Worm (Caenorhabditis elegans): ENCODE measurements around the gene srt-33.
"Not testable (repeated sequence)": the region's sequence is repeated elsewhere in the genome, so short reads cannot be mapped to it uniquely, and the experiment has no call there.

srt-33 gene

ce11 chrV:14317204-14317603 is 37.5 kb upstream of the srt-33 start:
- TF ChIP-seq flt-1 (GFP tag; IDR thresholded peaks at IDR 0.05) (no peak), ztf-23 (GFP tag; IDR thresholded peaks at IDR 0.05) (no peak), T22C8.4 (GFP tag; IDR thresholded peaks at IDR 0.05) (no peak), ref-1 (GFP tag; conservative IDR thresholded peaks at IDR 0.05) (no peak), klf-2 (GFP tag; conservative IDR thresholded peaks at IDR 0.05) (no peak), tab-1 (GFP tag; IDR thresholded peaks at IDR 0.05) (no peak), ztf-29 (GFP tag; IDR thresholded peaks at IDR 0.05) (no peak), cog-1 (tag; optimal IDR thresholded peaks at IDR 0.05) (no peak), med-1 (GFP tag; optimal IDR thresholded peaks at IDR 0.05; ENCODE audit: insufficient read depth) (no peak)

- TF ChIP-seq ztf-23 (GFP tag; IDR thresholded peaks at IDR 0.05): no peak
- TF ChIP-seq tab-1 (GFP tag; IDR thresholded peaks at IDR 0.05): no peak
These were observed 36.8 kb upstream of the srt-33 start, which contains the start of gene F47B8.2 for ce11 chrV:14316525-14316924. Gene F47B8.2, minus strand, starts transcription at chrV:14316625.

ce11 chrV:14314236-14314635 is 34.6 kb upstream of the srt-33 start, which contains the start of gene F47B8.1:
Gene F47B8.1, minus strand, starts transcription at chrV:14314336.
- TF ChIP-seq klf-2 (GFP tag; conservative IDR thresholded peaks at IDR 0.05): no peak
- no peak for TF ChIP-seq ref-1 (GFP tag; conservative IDR thresholded peaks at IDR 0.05)
- no peak for TF ChIP-seq cog-1 (tag; optimal IDR thresholded peaks at IDR 0.05)
- TF ChIP-seq ztf-29 (GFP tag; IDR thresholded peaks at IDR 0.05): no peak
- no peak for TF ChIP-seq tab-1 (GFP tag; IDR thresholded peaks at IDR 0.05)
- no peak for TF ChIP-seq T22C8.4 (GFP tag; IDR thresholded peaks at IDR 0.05)
- TF ChIP-seq flt-1 (GFP tag; IDR thresholded peaks at IDR 0.05): no peak
- no peak for TF ChIP-seq med-1 (GFP tag; optimal IDR thresholded peaks at IDR 0.05; ENCODE audit: insufficient read depth)
- no peak for TF ChIP-seq ztf-23 (GFP tag; IDR thresholded peaks at IDR 0.05)

- TF ChIP-seq T22C8.4 (GFP tag; IDR thresholded peaks at IDR 0.05) (no peak), ztf-23 (GFP tag; IDR thresholded peaks at IDR 0.05) (no peak), cog-1 (tag; optimal IDR thresholded peaks at IDR 0.05) (no peak), med-1 (GFP tag; optimal IDR thresholded peaks at IDR 0.05; ENCODE audit: insufficient read depth) (no peak), flt-1 (GFP tag; IDR thresholded peaks at IDR 0.05) (no peak), tab-1 (GFP tag; IDR thresholded peaks at IDR 0.05) (no peak), klf-2 (GFP tag; conservative IDR thresholded peaks at IDR 0.05) (no peak), ref-1 (GFP tag; conservative IDR thresholded peaks at IDR 0.05) (no peak), ztf-29 (GFP tag; IDR thresholded peaks at IDR 0.05) (no peak)
These were observed 33.0 kb upstream of the srt-33 start, which contains the start of gene F14D7.8 for ce11 chrV:14312695-14313094. Gene F14D7.8, minus strand, starts transcription at chrV:14312795.

ce11 chrV:14311115-14311514 is 31.4 kb upstream of the srt-33 start, which contains the start of gene ddn-3:
Gene ddn-3, minus strand, starts transcription at chrV:14311215.
- no peak for TF ChIP-seq tab-1 (GFP tag; IDR thresholded peaks at IDR 0.05)
- no peak for TF ChIP-seq ztf-23 (GFP tag; IDR thresholded peaks at IDR 0.05)
- no peak for TF ChIP-seq flt-1 (GFP tag; IDR thresholded peaks at IDR 0.05)
- no peak for TF ChIP-seq med-1 (GFP tag; optimal IDR thresholded peaks at IDR 0.05; ENCODE audit: insufficient read depth)
- no peak for TF ChIP-seq klf-2 (GFP tag; conservative IDR thresholded peaks at IDR 0.05)
- TF ChIP-seq ref-1 (GFP tag; conservative IDR thresholded peaks at IDR 0.05): no peak

- not testable (repeated sequence) for TF ChIP-seq ztf-29 (GFP tag; IDR thresholded peaks at IDR 0.05); med-1 (GFP tag; optimal IDR thresholded peaks at IDR 0.05; ENCODE audit: insufficient read depth); klf-2 (GFP tag; conservative IDR thresholded peaks at IDR 0.05)
These were observed 30.0 kb upstream of the srt-33 start, which contains the start of gene F14D7.14 for ce11 chrV:14309632-14310031. Gene F14D7.14, plus strand, starts transcription at chrV:14309932.

- TF ChIP-seq flt-1 (GFP tag; IDR thresholded peaks at IDR 0.05); med-1 (GFP tag; optimal IDR thresholded peaks at IDR 0.05; ENCODE audit: insufficient read depth); T22C8.4 (GFP tag; IDR thresholded peaks at IDR 0.05): not testable (repeated sequence)
These were observed 28.5 kb upstream of the srt-33 start, which contains the start of gene spig-5 for ce11 chrV:14308164-14308563. Gene spig-5, plus strand, starts transcription at chrV:14308464.

ce11 chrV:14306771-14307170 is 27.1 kb upstream of the srt-33 start, which contains the start of gene spig-4:
Gene spig-4, minus strand, starts transcription at chrV:14306871.
- TF ChIP-seq med-1 (GFP tag; optimal IDR thresholded peaks at IDR 0.05; ENCODE audit: insufficient read depth); ztf-29 (GFP tag; IDR thresholded peaks at IDR 0.05); T22C8.4 (GFP tag; IDR thresholded peaks at IDR 0.05): not testable (repeated sequence)

ce11 chrV:14301076-14301475 is 21.4 kb upstream of the srt-33 start, which contains the start of gene F14D7.6:
Gene F14D7.6, plus strand, starts transcription at chrV:14301413.
- no peak for TF ChIP-seq klf-2 (GFP tag; conservative IDR thresholded peaks at IDR 0.05)
- TF ChIP-seq ztf-29 (GFP tag; IDR thresholded peaks at IDR 0.05): no peak
- TF ChIP-seq flt-1 (GFP tag; IDR thresholded peaks at IDR 0.05): no peak
- TF ChIP-seq med-1 (GFP tag; optimal IDR thresholded peaks at IDR 0.05; ENCODE audit: insufficient read depth): no peak
- TF ChIP-seq ztf-23 (GFP tag; IDR thresholded peaks at IDR 0.05): no peak
- TF ChIP-seq ref-1 (GFP tag; conservative IDR thresholded peaks at IDR 0.05): no peak
- TF ChIP-seq tab-1 (GFP tag; IDR thresholded peaks at IDR 0.05): no peak
- TF ChIP-seq cog-1 (tag; optimal IDR thresholded peaks at IDR 0.05): no peak
- no peak for TF ChIP-seq T22C8.4 (GFP tag; IDR thresholded peaks at IDR 0.05)

- TF ChIP-seq cog-1 (tag; optimal IDR thresholded peaks at IDR 0.05) (no peak), klf-2 (GFP tag; conservative IDR thresholded peaks at IDR 0.05) (no peak), ref-1 (GFP tag; conservative IDR thresholded peaks at IDR 0.05) (no peak), ztf-29 (GFP tag; IDR thresholded peaks at IDR 0.05) (no peak), tab-1 (GFP tag; IDR thresholded peaks at IDR 0.05) (no peak), ztf-23 (GFP tag; IDR thresholded peaks at IDR 0.05) (no peak), flt-1 (GFP tag; IDR thresholded peaks at IDR 0.05) (no peak), med-1 (GFP tag; optimal IDR thresholded peaks at IDR 0.05; ENCODE audit: insufficient read depth) (no peak), T22C8.4 (GFP tag; IDR thresholded peaks at IDR 0.05) (no peak)
These were observed 19.9 kb upstream of the srt-33 start, which contains the start of the genes spig-3 and F14D7.12 for ce11 chrV:14299569-14300064. Gene spig-3, minus strand, starts transcription at chrV:14299669. Gene F14D7.12, plus strand, starts transcription at chrV:14300014.

All from whole organism, midembryonic.